Worm (Caenorhabditis elegans): ENCODE measurements around the gene ZK418.6.

The ZK418.6 gene

ce11 chrIII:7072452-7072851, 6.2 kb downstream of the ZK418.6 start, which contains the start of gene lin-37:
TSS of gene lin-37 (minus strand) at chrIII:7072552.
- TF ChIP-seq lin-39 (tag; optimal IDR thresholded peaks at IDR 0.05): no peak
- no peak for TF ChIP-seq dve-1 (tag; optimal IDR thresholded peaks at IDR 0.05; ENCODE audit: insufficient read depth)
- no peak for TF ChIP-seq ceh-62 (tag; optimal IDR thresholded peaks at IDR 0.05)
- TF ChIP-seq R02D3.7 (tag; optimal IDR thresholded peaks at IDR 0.05): no peak
- TF ChIP-seq ctbp-1 (GFP tag; IDR thresholded peaks at IDR 0.05): no peak
- TF ChIP-seq lin-38 (GFP tag; IDR thresholded peaks at IDR 0.05): peak; percentile 44; the same call in 1 of the 2 replicates

ce11 chrIII:7069981-7070380, 8.7 kb downstream of the ZK418.6 start, which contains the start of gene tmem-17:
TSS of gene tmem-17 (plus strand) at chrIII:7070281.
- TF ChIP-seq skn-1 (tag; optimal IDR thresholded peaks at IDR 0.05): no peak

ce11 chrIII:7068520-7069113, 10.0 kb downstream of the ZK418.6 start, which contains the start of the genes ubc-18 and R01H2.8:
TSS of gene ubc-18 (minus strand) at chrIII:7068570.
TSS of gene R01H2.8 (plus strand) at chrIII:7069063.
- TF ChIP-seq lsy-2 (tag; optimal IDR thresholded peaks at IDR 0.05) (peak in 1 of 2 experiments; percentile 63), ZK337.2 (GFP tag; IDR thresholded peaks at IDR 0.05) (no peak), attf-4 (tag; optimal IDR thresholded peaks at IDR 0.05) (no peak), lin-38 (GFP tag; IDR thresholded peaks at IDR 0.05) (peak; percentile 53), daf-16 (GFP tag; optimal IDR thresholded peaks at IDR 0.05) (no peak), daf-16 (tag; optimal IDR thresholded peaks at IDR 0.05) (peak; percentile 48), lin-39 (tag; optimal IDR thresholded peaks at IDR 0.05) (no peak), mep-1 (tag; optimal IDR thresholded peaks at IDR 0.05) (peak; percentile 5), T20F7.1 (GFP tag; optimal IDR thresholded peaks at IDR 0.05) (peak; percentile 20), F44E2.7 (GFP tag; IDR thresholded peaks at IDR 0.05) (no peak), aly-2 (tag; optimal IDR thresholded peaks at IDR 0.05) (no peak), dpl-1 (GFP tag; optimal IDR thresholded peaks at IDR 0.05) (peak; percentile 91), mes-2 (tag; optimal IDR thresholded peaks at IDR 0.05; ENCODE audit: poor library complexity, severe bottlenecking) (peak; percentile 62), daf-8 (GFP tag; IDR thresholded peaks at IDR 0.05) (no peak), dmd-8 (GFP tag; IDR thresholded peaks at IDR 0.05) (no peak), hlh-30 (tag; optimal IDR thresholded peaks at IDR 0.05; ENCODE audit: insufficient read depth) (peak; percentile 16), nhr-237 (tag; optimal IDR thresholded peaks at IDR 0.05) (no peak), spr-1 (tag; optimal IDR thresholded peaks at IDR 0.05) (no peak)

- TF ChIP-seq aha-1 (tag): peak; percentile 39
- TF ChIP-seq mes-2 (tag; optimal IDR thresholded peaks at IDR 0.05; ENCODE audit: poor library complexity, severe bottlenecking): peak; percentile 56
- TF ChIP-seq ces-1 (GFP tag; optimal IDR thresholded peaks at IDR 0.05): no peak
- TF ChIP-seq unc-39 (tag; optimal IDR thresholded peaks at IDR 0.05): no peak
Observed at ce11 chrIII:7067385-7067896, 11.2 kb downstream of the ZK418.6 start, which contains the start of gene ger-1. TSS of gene ger-1 (minus strand) at chrIII:7067477.

ce11 chrIII:7064185-7064584, 14.5 kb downstream of the ZK418.6 start, which contains the start of gene R01H2.4:
TSS of gene R01H2.4 (minus strand) at chrIII:7064285.
- TF ChIP-seq hif-1 (tag; optimal IDR thresholded peaks at IDR 0.05) (no peak), tag-97 (GFP tag; IDR thresholded peaks at IDR 0.05) (no peak), nhr-28 (tag; optimal IDR thresholded peaks at IDR 0.05) (no peak), dmd-6 (GFP tag; IDR thresholded peaks at IDR 0.05) (no peak), nhr-6 (tag; optimal IDR thresholded peaks at IDR 0.05) (no peak), nhr-111 (GFP tag; optimal IDR thresholded peaks at IDR 0.05) (no peak), T20F7.1 (GFP tag; optimal IDR thresholded peaks at IDR 0.05) (no peak), set-16 (GFP tag; IDR thresholded peaks at IDR 0.05) (no peak), Y75B8A.6 (GFP tag; IDR thresholded peaks at IDR 0.05) (no peak), lir-3 (tag; optimal IDR thresholded peaks at IDR 0.05) (no peak), zip-11 (GFP tag; IDR thresholded peaks at IDR 0.05) (no peak)
